Fruit fly (Drosophila melanogaster) whole organism, embryonic: Measurements from ENCODE around the gene IFT43.

Source experiments
- ATbp ChIP-seq: fragments of 200-800 bp; sonication (Bioruptor generic); optimal IDR thresholded peaks from 2 replicates; lab custom pipeline; 2017; ENCODE audit warnings: missing biosample characterization, mild to moderate bottlenecking, missing genetic modification characterization, missing genetic modification reagents
- Antp ChIP-seq: fragments of 200-800 bp; sonication (Bioruptor generic); optimal IDR thresholded peaks from 3 replicates; lab custom pipeline; 2016; ENCODE audit warnings: missing biosample characterization, missing genetic modification characterization
- Atf-2 ChIP-seq: fragments of 200-800 bp; sonication (Bioruptor generic); optimal IDR thresholded peaks from 2 replicates; lab custom pipeline; 2016; ENCODE audit warnings: missing biosample characterization, missing genetic modification characterization
- Atf6 ChIP-seq: fragments of 200-800 bp; sonication (Bioruptor generic); IDR thresholded peaks from 2 replicates; pipeline ENCODE4 v1.3.6; 2022; ENCODE audit warnings: missing biosample characterization, missing genetic modification characterization
- BtbVII ChIP-seq: fragments of 200-800 bp; sonication (Bioruptor generic); optimal IDR thresholded peaks from 3 replicates; lab custom pipeline; 2017; ENCODE audit warnings: missing biosample characterization, mild to moderate bottlenecking, missing genetic modification characterization
- CG11247 ChIP-seq: fragments of 200-800 bp; sonication (Bioruptor generic); IDR thresholded peaks from 2 replicates; pipeline ENCODE4 v1.3.6; 2022; ENCODE audit warnings: missing biosample characterization, missing genetic modification characterization
- CG12071 ChIP-seq: fragments of 200-800 bp; sonication (Bioruptor generic); optimal IDR thresholded peaks from 3 replicates; lab custom pipeline; 2018; ENCODE audit warnings: missing biosample characterization, mild to moderate bottlenecking, missing genetic modification characterization
- CG2678 ChIP-seq: fragments of 200-800 bp; sonication (Bioruptor generic); optimal IDR thresholded peaks from 3 replicates; lab custom pipeline; 2019; ENCODE audit warnings: missing biosample characterization, mild to moderate bottlenecking, missing genetic modification characterization, moderate library complexity
- CG30020 ChIP-seq: fragments of 200-800 bp; optimal IDR thresholded peaks from 2 replicates; lab custom pipeline; 2019; ENCODE audit warnings: missing biosample characterization, mild to moderate bottlenecking, missing genetic modification characterization, moderate library complexity
- CG30403 ChIP-seq: fragments of 200-800 bp; sonication (Bioruptor generic); optimal IDR thresholded peaks from 3 replicates; lab custom pipeline; 2016; ENCODE audit warnings: missing biosample characterization, missing genetic modification characterization
- CG31388 ChIP-seq: fragments of 200-800 bp; sonication (Bioruptor generic); optimal IDR thresholded peaks from 2 replicates; lab custom pipeline; 2016; ENCODE audit warnings: missing biosample characterization, missing genetic modification characterization
- CG31441 ChIP-seq: fragments of 200-800 bp; sonication (Bioruptor generic); IDR thresholded peaks from 2 replicates; pipeline ENCODE4 v1.3.6; 2022; ENCODE audit warnings: missing biosample characterization, missing genetic modification characterization
- CG33213 ChIP-seq: fragments of 200-800 bp; sonication (Bioruptor generic); optimal IDR thresholded peaks from 3 replicates; lab custom pipeline; 2016; ENCODE audit warnings: missing biosample characterization, missing genetic modification characterization
- CG4360 ChIP-seq: fragments of 200-800 bp; sonication (Bioruptor generic); IDR thresholded peaks from 2 replicates; pipeline ENCODE4 v1.3.6; 2022; ENCODE audit warnings: missing biosample characterization, missing genetic modification characterization
- CG43689 ChIP-seq: fragments of 200-800 bp; sonication (Bioruptor generic); IDR thresholded peaks from 2 replicates; pipeline ENCODE4 v1.3.6; 2022; ENCODE audit warnings: missing biosample characterization, missing genetic modification characterization
- CG6683 ChIP-seq: fragments of 200-800 bp; sonication (Bioruptor generic); optimal IDR thresholded peaks from 2 replicates; lab custom pipeline; 2017; ENCODE audit warnings: missing biosample characterization, mild to moderate bottlenecking, missing genetic modification characterization, missing genetic modification reagents
- CG6813 ChIP-seq: fragments of 200-800 bp; sonication (Bioruptor generic); optimal IDR thresholded peaks from 2 replicates; lab custom pipeline; 2017; ENCODE audit warnings: missing biosample characterization, missing genetic modification characterization, mild to moderate bottlenecking, moderate library complexity, missing genetic modification reagents
- CG8388 ChIP-seq: fragments of 200-800 bp; sonication (Bioruptor generic); optimal IDR thresholded peaks from 2 replicates; lab custom pipeline; 2019; ENCODE audit warnings: missing biosample characterization, mild to moderate bottlenecking, missing genetic modification characterization, moderate library complexity
- CG9215 ChIP-seq: fragments of 200-800 bp; sonication (Bioruptor generic); IDR thresholded peaks from 2 replicates; pipeline ENCODE4 v1.3.6; 2022; ENCODE audit warnings: missing biosample characterization, missing genetic modification characterization
- D ChIP-seq, 2 experiments: fragments of 200-800 bp in 1 of 2; fragments of >200 bp in 1 of 2; sonication (Bioruptor generic) in 1 of 2; optimal IDR thresholded peaks; 2 replicates in 1 of 2; 3 replicates in 1 of 2; lab custom pipeline; 2017; ENCODE audit warnings: mild to moderate bottlenecking in 1 of 2, missing biosample characterization in 1 of 2, missing genetic modification characterization in 1 of 2, missing genetic modification reagents in 1 of 2
- Dll ChIP-seq: fragments of 200-800 bp; sonication (Bioruptor generic); IDR thresholded peaks from 4 replicates; pipeline ENCODE4 v1.3.6; 2022; ENCODE audit warnings: missing biosample characterization, missing genetic modification characterization; ENCODE audit not compliant: partially characterized antibody
- Hmr ChIP-seq: fragments of 200-800 bp; sonication (Bioruptor generic); optimal IDR thresholded peaks from 3 replicates; lab custom pipeline; 2017; ENCODE audit warnings: mild to moderate bottlenecking, missing biosample characterization, missing genetic modification reagents, missing genetic modification characterization
- Hr51 ChIP-seq, 2 experiments: fragments of 200-800 bp; sonication (Bioruptor generic); optimal IDR thresholded peaks; 2 replicates in 1 of 2; 3 replicates in 1 of 2; lab custom pipeline; 2016 to 2018; ENCODE audit warnings: missing biosample characterization in 2 of 2, missing genetic modification characterization in 2 of 2, mild to moderate bottlenecking in 1 of 2, moderate library complexity in 1 of 2
- Hr78 ChIP-seq, 2 experiments: fragments of 200-800 bp in 1 of 2; fragments of >200 bp in 1 of 2; sonication (Bioruptor generic) in 1 of 2; optimal IDR thresholded peaks; 2 replicates each; lab custom pipeline; 2017 to 2019; ENCODE audit warnings: missing biosample characterization in 2 of 2, missing genetic modification characterization in 2 of 2, mild to moderate bottlenecking in 1 of 2, moderate library complexity in 1 of 2
- Max ChIP-seq: fragments of 200-800 bp; sonication (Bioruptor generic); optimal IDR thresholded peaks from 2 replicates; lab custom pipeline; 2016; ENCODE audit warnings: missing biosample characterization, mild to moderate bottlenecking, missing genetic modification characterization
- Optix ChIP-seq: fragments of 200-800 bp; sonication (Bioruptor generic); IDR thresholded peaks from 3 replicates; pipeline ENCODE4 v1.3.6; 2022; ENCODE audit warnings: missing biosample characterization, missing genetic modification characterization
- Poxn ChIP-seq: fragments of 200-800 bp; sonication (Bioruptor generic); IDR thresholded peaks from 2 replicates; pipeline ENCODE4 v1.3.6; 2022; ENCODE audit warnings: missing biosample characterization, missing genetic modification characterization
- Stat92E ChIP-seq, 3 experiments: fragments of >200 bp in 2 of 3; fragments of 200-800 bp in 1 of 3; sonication (Bioruptor generic) in 1 of 3; optimal IDR thresholded peaks; 2 replicates each; lab custom pipeline; 2017 to 2019; ENCODE audit warnings: missing biosample characterization in 3 of 3, missing genetic modification characterization in 3 of 3, mild to moderate bottlenecking in 1 of 3, moderate library complexity in 1 of 3
- Trl ChIP-seq, 3 experiments: fragments of >200 bp in 2 of 3; fragments of 200-800 bp in 1 of 3; sonication (Bioruptor generic) in 1 of 3; optimal IDR thresholded peaks; 2 replicates in 1 of 3; 3 replicates in 2 of 3; lab custom pipeline; 2016 to 2017; ENCODE audit warnings: missing biosample characterization in 1 of 3, missing genetic modification characterization in 1 of 3
- Vsx1 ChIP-seq: fragments of 200-800 bp; sonication (Bioruptor generic); optimal IDR thresholded peaks from 2 replicates; lab custom pipeline; 2017; ENCODE audit warnings: missing biosample characterization, mild to moderate bottlenecking, missing genetic modification characterization, missing genetic modification reagents
- ato ChIP-seq: fragments of 200-800 bp; sonication (Bioruptor generic); IDR thresholded peaks from 2 replicates; pipeline ENCODE4 v1.3.6; 2022; ENCODE audit warnings: missing biosample characterization, missing genetic modification characterization; ENCODE audit not compliant: partially characterized antibody
- cad ChIP-seq: fragments of >200 bp; optimal IDR thresholded peaks from 2 replicates; lab custom pipeline; 2017; ENCODE audit warnings: missing biosample characterization, missing genetic modification characterization
- corto ChIP-seq: fragments of 200-800 bp; sonication (Bioruptor generic); optimal IDR thresholded peaks from 2 replicates; lab custom pipeline; 2016; ENCODE audit warnings: missing biosample characterization, mild to moderate bottlenecking, missing genetic modification characterization, moderate library complexity
- danr ChIP-seq: fragments of 200-800 bp; sonication (Bioruptor generic); IDR thresholded peaks from 2 replicates; pipeline ENCODE4 v1.3.6; 2022; ENCODE audit warnings: missing biosample characterization, missing genetic modification characterization
- gcm ChIP-seq: fragments of 200-800 bp; sonication (Bioruptor generic); optimal IDR thresholded peaks from 2 replicates; lab custom pipeline; 2019; ENCODE audit warnings: missing biosample characterization, mild to moderate bottlenecking, missing genetic modification characterization, moderate library complexity
- gcm2 ChIP-seq: fragments of 200-800 bp; sonication (Bioruptor generic); optimal IDR thresholded peaks from 2 replicates; lab custom pipeline; 2016; ENCODE audit warnings: missing biosample characterization, missing genetic modification characterization
- grn ChIP-seq: fragments of 200-800 bp; sonication (Bioruptor generic); optimal IDR thresholded peaks from 3 replicates; lab custom pipeline; 2017; ENCODE audit warnings: missing biosample characterization, missing genetic modification characterization
- hkb ChIP-seq, 2 experiments: fragments of 200-800 bp in 1 of 2; fragments of >200 bp in 1 of 2; sonication (Bioruptor generic) in 1 of 2; IDR thresholded peaks in 1 of 2; optimal IDR thresholded peaks in 1 of 2; 2 replicates each; pipeline versions ENCODE4 v1.3.6 to Lab custom; 2017 to 2022; ENCODE audit warnings: missing biosample characterization in 1 of 2, missing genetic modification characterization in 1 of 2
- insv ChIP-seq, 2 experiments: fragments of 200-800 bp; sonication (Bioruptor generic); optimal IDR thresholded peaks; 3 replicates each; lab custom pipeline; 2016 to 2018; ENCODE audit warnings: missing biosample characterization in 2 of 2, missing genetic modification characterization in 2 of 2
- lmd ChIP-seq: fragments of 200-800 bp; sonication (Bioruptor generic); IDR thresholded peaks from 2 replicates; pipeline ENCODE4 v1.3.6; 2022; ENCODE audit warnings: missing biosample characterization, missing genetic modification characterization
- nau ChIP-seq: fragments of 200-800 bp; sonication (Bioruptor generic); optimal IDR thresholded peaks from 3 replicates; lab custom pipeline; 2017; ENCODE audit warnings: missing biosample characterization, mild to moderate bottlenecking, missing genetic modification characterization, missing genetic modification reagents
- pho ChIP-seq: fragments of 200-800 bp; sonication (Bioruptor generic); optimal IDR thresholded peaks from 2 replicates; lab custom pipeline; 2016; ENCODE audit warnings: missing biosample characterization, missing genetic modification characterization
- sisA ChIP-seq: fragments of 200-800 bp; sonication (Bioruptor generic); IDR thresholded peaks from 2 replicates; pipeline ENCODE4 v1.3.6; 2022; ENCODE audit warnings: missing biosample characterization, missing genetic modification characterization
- vnd ChIP-seq: fragments of 200-800 bp; sonication (Bioruptor generic); IDR thresholded peaks from 3 replicates; pipeline ENCODE4 v1.3.6; 2022; ENCODE audit warnings: missing biosample characterization, missing genetic modification characterization; ENCODE audit not compliant: partially characterized antibody
- wdn ChIP-seq: fragments of 200-800 bp; sonication (Bioruptor generic); IDR thresholded peaks from 2 replicates; pipeline ENCODE4 v1.3.6; 2022; ENCODE audit warnings: missing biosample characterization, missing genetic modification characterization

The IFT43 gene

DNA sequence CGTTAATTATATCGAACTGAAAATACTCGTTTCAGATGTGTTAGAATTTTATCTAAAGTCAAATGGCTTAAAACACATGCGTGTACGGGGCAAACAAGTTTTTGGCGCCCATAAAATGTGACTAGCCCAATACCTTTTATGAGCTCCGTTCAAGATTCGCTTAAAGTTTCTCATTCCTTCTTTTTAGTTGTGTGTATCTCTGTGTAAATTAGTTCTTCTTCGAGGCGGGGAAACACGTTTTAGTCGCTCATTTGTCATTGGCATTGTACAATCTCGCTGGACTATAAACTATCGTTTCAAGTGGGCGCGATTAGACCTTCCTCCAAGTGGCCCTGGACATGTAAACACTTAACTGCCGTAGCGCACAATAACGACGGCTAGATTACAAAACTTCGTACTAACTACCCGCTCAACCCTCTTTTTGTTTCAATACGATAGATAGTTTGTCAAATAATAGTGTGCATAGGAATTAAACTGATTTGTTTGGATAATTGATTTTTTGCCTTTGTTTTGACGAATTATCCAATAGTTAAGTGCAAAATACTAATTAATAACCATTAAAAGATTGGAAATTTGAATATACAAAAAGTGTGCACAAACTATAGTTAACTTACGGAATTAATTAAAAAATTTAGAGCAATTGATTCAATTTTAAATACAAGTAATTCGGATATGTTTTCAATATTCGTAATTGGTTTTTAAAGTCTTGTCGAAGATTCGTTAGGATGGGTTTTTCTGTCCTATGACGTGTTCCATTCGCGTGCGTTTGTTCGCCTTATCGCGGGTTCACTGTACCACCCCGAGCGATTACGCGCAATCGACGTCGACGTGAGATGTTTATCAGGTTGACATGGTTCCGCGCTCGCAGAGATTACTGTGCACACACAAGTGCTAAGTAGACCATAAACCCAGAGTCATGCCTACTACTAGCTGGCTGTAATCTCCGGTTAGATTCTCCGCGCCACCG lies 25.9 kb upstream of the IFT43 start (continued):
- TF ChIP-seq Hr51 (GFP tag; optimal IDR thresholded peaks at IDR 0.05; lab: Kevin White, UChicago) (peak in 1 of 2 experiments; percentile 49), Vsx1 (GFP tag; lab: Kevin White, UChicago) (no peak), Stat92E (GFP tag; optimal IDR thresholded peaks at IDR 0.05; lab: Kevin White, UChicago) (no peak), ATbp (GFP tag; lab: Kevin White, UChicago) (peak; percentile 20), cad (no peak), gcm (no peak), Poxn (GFP tag; lab: Robert Waterston, UW) (no peak), Hr78 (GFP tag; optimal IDR thresholded peaks at IDR 0.05; lab: Kevin White, UChicago) (no peak), danr (GFP tag; lab: Robert Waterston, UW) (no peak; the same call in 1 of the 2 replicates), CG11247 (GFP tag; lab: Robert Waterston, UW) (peak; percentile 42; the same call in 1 of the 2 replicates), CG30403 (GFP tag; lab: Kevin White, UChicago) (peak; percentile 21), CG30020 (tag; lab: Kevin White, UChicago) (no peak), CG31388 (GFP tag; lab: Kevin White, UChicago) (no peak), CG31441 (GFP tag; lab: Robert Waterston, UW) (peak; percentile 64), Max (GFP tag; lab: Kevin White, UChicago) (peak; percentile 59), lmd (GFP tag; lab: Robert Waterston, UW) (peak; percentile 35; the same call in 1 of the 2 replicates), Trl (optimal IDR thresholded peaks at IDR 0.05; lab: Kevin White, UChicago) (peak in 1 of 2 experiments; percentile 3), Trl (GFP tag; optimal IDR thresholded peaks at IDR 0.05; lab: Kevin White, UChicago) (no peak), D (optimal IDR thresholded peaks at IDR 0.05; lab: Kevin White, UChicago) (no peak), D (GFP tag; optimal IDR thresholded peaks at IDR 0.05; lab: Kevin White, UChicago) (peak; percentile 16), CG43689 (no peak), pho (GFP tag; lab: Kevin White, UChicago) (peak; percentile 21), Hmr (GFP tag; lab: Kevin White, UChicago) (peak; percentile 56), CG2678 (tag; lab: Kevin White, UChicago) (peak; percentile 78), vnd (GFP tag; lab: Robert Waterston, UW) (no peak), CG33213 (GFP tag; lab: Kevin White, UChicago) (no peak), Dll (GFP tag; lab: Robert Waterston, UW) (no peak), CG12071 (GFP tag; lab: Kevin White, UChicago) (no peak), CG6813 (GFP tag; lab: Kevin White, UChicago) (peak; percentile 39), CG9215 (GFP tag; lab: Robert Waterston, UW) (peak; percentile 69), gcm2 (GFP tag; lab: Kevin White, UChicago) (no peak), hkb (optimal IDR thresholded peaks at IDR 0.05; lab: Kevin White, UChicago) (no peak), hkb (GFP tag; IDR thresholded peaks at IDR 0.05; lab: Robert Waterston, UW) (peak; percentile 77), grn (GFP tag; lab: Kevin White, UChicago) (peak; percentile 97), CG8388 (GFP tag; lab: Kevin White, UChicago) (peak; percentile 9), Atf-2 (GFP tag; lab: Kevin White, UChicago) (no peak), wdn (peak; percentile 16; the same call in 1 of the 2 replicates), Antp (GFP tag; lab: Kevin White, UChicago) (no peak), sisA (GFP tag; lab: Robert Waterston, UW) (peak; percentile 50; the same call in 1 of the 2 replicates), nau (GFP tag; lab: Kevin White, UChicago) (peak; percentile 34), BtbVII (GFP tag; lab: Kevin White, UChicago) (peak; percentile 63), Optix (GFP tag; lab: Robert Waterston, UW) (peak; percentile 14; the same call in 1 of the 3 replicates), corto (GFP tag; lab: Kevin White, UChicago) (no peak), insv (GFP tag; optimal IDR thresholded peaks at IDR 0.05; lab: Kevin White, UChicago) (no peak), ato (GFP tag; lab: Robert Waterston, UW) (no peak), CG4360 (no peak), Atf6 (GFP tag; lab: Robert Waterston, UW) (peak; percentile 76), CG6683 (GFP tag; lab: Kevin White, UChicago) (peak; percentile 50)
